Worm (Caenorhabditis elegans): ENCODE data around the gene nhr-233.

DNA sequence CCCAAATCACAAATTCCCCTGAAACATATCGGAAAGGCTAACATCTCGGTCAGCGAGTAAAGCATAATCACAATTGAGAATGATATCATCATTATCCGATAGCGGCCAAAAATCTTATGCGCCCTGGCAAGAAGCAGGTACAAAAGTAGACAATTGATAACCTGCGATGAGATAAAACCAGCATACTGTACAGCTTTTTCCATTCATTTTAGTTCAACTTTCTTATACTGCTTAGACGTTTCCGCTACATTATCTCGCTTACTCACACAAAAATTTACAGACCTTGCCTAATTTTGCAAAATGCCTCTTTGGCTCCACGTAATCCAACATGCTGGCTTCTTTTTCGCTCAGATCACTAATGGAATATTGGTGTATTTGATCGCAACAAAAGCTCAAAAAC lies 12.4 kb upstream of the nhr-233 start, which contains the start of gene str-150:
- TF ChIP-seq K02D7.2 (tag; optimal IDR thresholded peaks at IDR 0.05) = no peak
- TF ChIP-seq ceh-31 (tag; optimal IDR thresholded peaks at IDR 0.05) = no peak
- no peak for TF ChIP-seq pat-9 (tag; optimal IDR thresholded peaks at IDR 0.05)
- TF ChIP-seq lim-6 (tag; optimal IDR thresholded peaks at IDR 0.05) = no peak
- no peak for TF ChIP-seq syd-9 (tag; optimal IDR thresholded peaks at IDR 0.05)
- no peak for TF ChIP-seq T23F11.4 (GFP tag; optimal IDR thresholded peaks at IDR 0.05)
- TF ChIP-seq pha-4 (tag; optimal IDR thresholded peaks at IDR 0.05) = no peak
- no peak for TF ChIP-seq lin-11 (tag; optimal IDR thresholded peaks at IDR 0.05)
- no peak for TF ChIP-seq ttx-3 (tag; optimal IDR thresholded peaks at IDR 0.05)
- TF ChIP-seq ceh-34 (tag; optimal IDR thresholded peaks at IDR 0.05) = no peak
- TF ChIP-seq gmeb-2 (tag; optimal IDR thresholded peaks at IDR 0.05) = no peak
- no peak for TF ChIP-seq sox-2 (GFP tag; IDR thresholded peaks at IDR 0.05)
- no peak for TF ChIP-seq nhr-232 (tag; optimal IDR thresholded peaks at IDR 0.05)
- TF ChIP-seq pha-2 (tag; optimal IDR thresholded peaks at IDR 0.05) = no peak
